Fruit fly (Drosophila melanogaster) whole organism, larva: Measurements from ENCODE around the gene CG9593.

ENCODE experiments used
- noc ChIP-seq: fragments of 200-800 bp; sonication (Bioruptor generic); optimal IDR thresholded peaks from 3 replicates; lab custom pipeline; 2019; ENCODE audit warnings: missing biosample characterization, mild to moderate bottlenecking, missing genetic modification characterization, moderate library complexity

The CG9593 gene

DNA sequence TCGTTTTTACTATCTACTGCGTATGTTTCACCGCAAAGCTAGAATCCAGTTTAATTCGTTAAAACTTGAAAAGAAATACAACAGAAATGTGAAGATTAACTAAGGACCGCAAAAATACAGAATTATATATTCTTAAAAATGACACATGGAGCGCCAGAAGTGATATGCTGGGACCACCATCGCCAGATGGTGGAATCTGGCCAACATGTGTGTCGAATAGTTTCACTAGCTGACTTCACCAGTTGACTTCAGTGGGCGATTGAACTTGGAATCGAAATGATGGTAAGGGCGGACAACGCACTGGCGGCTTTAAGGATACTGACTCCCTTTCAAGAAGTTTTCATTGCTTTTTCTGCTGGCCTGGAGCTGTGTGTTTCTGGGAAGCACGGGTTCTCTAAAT is at the start of gene CG9593:
Gene CG9593, plus strand, starts transcription at position 270 of the 400 bp plus-strand sequence.
- TF ChIP-seq noc (tag; lab: Kevin White, UChicago): no peak

DNA sequence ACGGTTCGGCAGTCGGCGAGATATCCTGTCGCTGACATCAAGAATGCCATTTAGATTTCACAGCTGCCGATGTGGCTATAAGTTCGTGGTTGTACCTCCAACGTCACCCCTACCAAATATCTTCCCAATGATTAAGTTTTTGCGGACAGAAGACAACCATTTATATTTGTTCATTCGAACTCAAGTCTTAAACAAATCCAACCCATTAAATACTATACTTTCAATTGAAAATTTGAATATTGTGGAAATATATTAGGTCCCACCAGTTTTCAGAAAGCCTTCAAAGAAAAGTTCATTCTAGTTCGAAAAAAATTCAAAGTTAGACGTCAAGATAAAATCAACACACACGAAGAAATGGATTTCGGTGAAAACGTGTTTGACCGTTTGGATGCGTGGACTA is 39.3 kb upstream of the CG9593 start, which contains the start of gene CG12784:
Gene CG12784, plus strand, starts transcription at position 301 of the 400 bp plus-strand sequence.
- TF ChIP-seq noc (tag; lab: Kevin White, UChicago): no peak

DNA sequence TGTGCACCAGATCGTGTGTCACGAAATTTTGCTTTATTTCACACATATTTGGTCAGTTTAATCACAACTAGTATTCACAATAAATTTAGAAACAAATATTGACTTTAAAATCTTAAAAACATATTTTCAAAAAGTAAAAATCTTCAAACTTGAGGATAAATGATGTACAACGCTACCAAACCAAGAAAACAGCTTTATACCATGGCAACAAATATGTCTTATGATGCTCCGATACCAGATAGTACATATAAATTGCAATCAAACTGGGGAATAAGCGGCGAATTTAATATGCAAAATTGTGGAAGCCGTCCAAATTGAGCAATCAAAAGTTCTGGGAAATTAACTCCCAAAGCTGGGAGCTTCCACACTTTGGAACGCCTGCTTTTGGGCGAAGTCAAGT is 34.7 kb upstream of the CG9593 start, which contains the start of gene CG5623:
Gene CG5623, minus strand, starts transcription at position 101 of the 400 bp plus-strand sequence.
- no peak for TF ChIP-seq noc (tag; lab: Kevin White, UChicago)

DNA sequence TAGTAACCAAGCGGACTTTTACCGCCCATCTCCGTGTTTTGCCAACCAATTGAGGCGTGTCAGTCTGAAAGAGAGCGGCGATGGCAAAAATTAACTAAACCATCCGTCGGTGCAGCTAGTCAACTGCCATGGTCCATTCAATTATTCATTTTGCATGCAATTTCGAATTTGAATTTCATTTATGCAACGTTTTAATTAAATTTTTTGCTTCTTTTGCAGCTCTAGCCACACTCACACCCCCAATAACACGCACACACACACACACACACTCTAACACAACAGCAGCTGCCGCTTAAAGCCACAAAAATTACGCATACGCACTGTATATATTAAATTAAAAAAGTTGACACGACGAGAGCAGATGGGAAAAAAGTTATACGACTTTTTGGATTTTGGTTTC is 33.2 kb upstream of the CG9593 start:
- TF ChIP-seq noc (tag; lab: Kevin White, UChicago): no peak

DNA sequence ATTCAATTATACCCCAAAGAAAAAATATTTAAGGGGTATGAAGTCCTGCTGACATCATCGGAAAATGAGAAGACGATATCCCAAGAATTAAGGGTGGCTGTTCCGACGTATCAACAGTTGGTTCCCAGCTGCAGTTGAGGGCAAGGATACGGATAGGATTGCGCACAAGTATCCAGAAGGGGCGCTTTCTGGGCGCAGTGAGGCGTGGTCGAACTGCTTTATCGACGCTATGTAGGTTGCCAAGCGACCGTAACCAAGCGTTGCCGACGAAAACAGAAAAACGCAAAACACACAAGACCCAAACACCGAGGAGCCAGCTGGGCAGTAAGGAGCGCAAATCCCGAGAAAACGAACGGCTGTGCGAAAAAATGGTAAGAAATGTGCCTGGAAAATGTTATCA is 27.9 kb upstream of the CG9593 start, which contains the start of gene Ttc26:
Gene Ttc26, plus strand, starts transcription at position 289 of the 400 bp plus-strand sequence.
- no peak for TF ChIP-seq noc (tag; lab: Kevin White, UChicago)

DNA sequence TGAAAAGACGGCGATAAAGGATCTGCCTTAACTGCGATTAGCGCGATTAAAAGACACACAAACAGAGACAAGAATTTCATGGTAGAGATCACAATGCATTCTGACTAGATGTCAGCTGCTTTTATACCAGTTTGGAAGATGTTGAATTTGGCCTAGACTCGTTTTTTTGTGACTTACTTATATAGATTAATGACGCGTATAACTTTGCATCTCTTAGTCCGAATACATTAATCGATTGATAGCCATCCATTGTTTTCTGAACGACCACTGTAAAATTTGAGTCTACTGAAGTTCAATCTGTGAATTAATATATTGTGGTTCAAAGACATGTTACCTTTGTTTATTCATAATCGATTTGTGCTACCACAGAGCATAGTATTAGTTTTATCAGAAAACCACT is 26.8 kb upstream of the CG9593 start, which contains the start of gene CG45207:
Gene CG45207, minus strand, starts transcription at position 101 of the 400 bp plus-strand sequence.
- TF ChIP-seq noc (tag; lab: Kevin White, UChicago): no peak

DNA sequence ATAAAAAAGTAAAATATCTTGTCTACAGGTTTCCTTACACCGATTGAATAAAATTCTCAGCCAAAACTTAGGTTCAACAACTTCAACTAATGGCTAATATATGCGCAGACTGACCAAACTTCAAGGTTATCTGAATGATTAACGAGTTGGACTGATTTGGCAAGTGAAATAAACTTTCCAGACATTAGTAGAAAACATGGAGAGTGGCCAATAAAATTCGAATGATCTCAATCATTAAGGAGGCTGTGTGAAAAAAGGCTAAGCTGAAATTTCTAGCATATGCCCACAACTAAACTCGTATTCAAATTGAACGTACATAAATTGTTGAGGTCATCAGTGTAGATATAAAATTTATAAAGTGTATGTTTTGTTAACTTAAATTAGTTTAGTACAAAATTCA is 22.6 kb upstream of the CG9593 start, which contains the start of gene CG5614:
Gene CG5614, plus strand, starts transcription at position 301 of the 400 bp plus-strand sequence.
- TF ChIP-seq noc (tag; lab: Kevin White, UChicago): no peak

DNA sequence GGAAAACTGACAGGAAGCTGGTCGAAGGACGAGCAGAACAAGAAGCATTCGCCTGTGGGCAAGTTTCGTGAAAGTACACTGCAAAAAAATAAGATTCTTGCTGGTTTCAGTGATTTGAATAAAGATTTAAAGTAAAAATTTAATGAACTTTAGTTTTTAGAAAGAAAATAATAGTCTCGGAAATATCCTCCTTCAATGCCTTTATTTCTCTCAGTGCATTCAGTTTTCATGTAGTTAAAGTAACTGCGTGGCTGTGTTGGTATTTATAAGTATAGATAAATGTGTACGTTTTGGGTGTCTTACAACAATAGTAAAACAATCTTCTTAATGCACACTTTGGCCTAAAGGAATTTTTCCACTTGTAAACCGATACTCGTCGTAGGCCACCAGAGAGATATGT is 17.8 kb upstream of the CG9593 start:
- no peak for TF ChIP-seq noc (tag; lab: Kevin White, UChicago)

DNA sequence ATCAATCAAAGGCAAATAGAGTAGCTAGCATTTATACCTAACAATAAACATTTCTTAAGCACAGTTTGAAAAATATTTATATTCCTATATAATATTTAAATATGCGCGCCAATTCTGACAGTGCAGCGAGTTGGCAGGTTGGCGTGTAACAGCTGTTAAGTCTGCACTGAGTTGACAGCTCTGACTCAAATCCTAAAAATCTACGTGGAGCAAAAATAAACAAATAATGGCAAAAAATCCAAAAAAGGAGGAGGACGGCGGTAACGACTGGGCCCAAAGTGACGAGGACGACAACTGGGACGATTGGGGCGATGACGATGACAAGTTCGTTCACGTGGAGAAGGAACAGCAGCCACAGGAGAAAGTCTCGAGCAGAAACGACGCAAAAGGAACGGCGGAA is 15.5 kb upstream of the CG9593 start, which contains the start of gene CG9590:
Gene CG9590, plus strand, starts transcription at position 166 of the 400 bp plus-strand sequence.
- no peak for TF ChIP-seq noc (tag; lab: Kevin White, UChicago)

DNA sequence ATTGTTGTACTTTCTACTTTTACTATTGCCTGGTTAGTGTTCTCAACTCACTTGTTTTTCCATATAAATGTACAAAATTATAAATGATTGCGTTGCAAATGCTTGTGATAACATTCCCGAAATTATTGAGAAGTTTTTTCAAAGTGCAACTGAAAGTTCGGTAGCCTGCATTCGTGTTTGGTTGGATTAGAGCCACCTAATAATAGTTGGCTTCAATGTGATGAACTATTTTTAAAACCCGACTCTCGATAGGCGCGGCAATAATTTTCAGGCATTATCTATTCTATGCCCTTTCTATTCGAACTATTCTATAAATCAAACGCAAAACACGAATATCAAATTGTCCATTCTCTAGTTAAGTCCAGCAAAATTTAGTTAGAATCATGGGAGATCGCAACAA is 13.9 kb upstream of the CG9593 start, which contains the start of gene Uros2:
Gene Uros2, plus strand, starts transcription at position 301 of the 400 bp plus-strand sequence.
- TF ChIP-seq noc (tag; lab: Kevin White, UChicago): no peak

DNA sequence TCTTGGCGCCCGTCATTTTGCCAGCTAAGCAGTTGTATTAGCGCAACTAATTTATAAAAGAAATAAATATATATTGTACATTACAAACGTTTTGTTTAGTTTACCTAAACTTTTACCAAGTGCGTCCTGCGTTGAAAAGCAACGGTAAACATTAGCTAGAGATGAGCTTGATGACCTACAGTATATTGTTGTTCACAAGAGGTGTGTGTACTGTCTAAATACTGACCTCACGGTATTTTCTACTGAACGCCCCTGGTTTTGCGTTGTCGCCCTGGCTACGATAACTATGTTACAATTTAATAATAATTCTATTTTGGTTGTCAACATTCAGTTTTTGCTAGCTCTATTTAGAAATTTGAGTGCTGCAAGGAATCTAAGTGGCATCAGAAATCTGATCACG is 9.6 kb upstream of the CG9593 start, which contains the start of gene Acyp2:
Gene Acyp2, plus strand, starts transcription at position 262 of the 400 bp plus-strand sequence.
- TF ChIP-seq noc (tag; lab: Kevin White, UChicago): no peak

DNA sequence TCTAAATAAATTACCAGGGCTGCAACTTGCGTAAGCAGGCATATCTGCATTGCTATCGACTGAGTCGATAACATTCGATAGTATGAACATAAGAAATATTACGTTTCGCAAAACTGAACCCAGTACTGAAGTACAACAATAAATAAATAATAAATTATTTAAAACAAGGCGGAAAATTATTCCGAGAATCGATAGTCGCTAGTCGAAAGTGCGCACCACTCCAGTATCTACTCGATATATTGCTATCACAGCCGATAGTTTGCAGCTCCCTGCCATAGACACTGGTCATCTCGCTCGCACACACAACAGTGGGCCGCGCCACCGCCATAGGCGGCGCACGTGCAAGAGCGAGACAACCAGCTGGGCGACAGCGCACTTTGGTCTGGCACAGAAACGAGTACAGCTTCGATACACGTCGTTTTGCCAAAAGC is 8.7 kb upstream of the CG9593 start, which contains the start of gene nsl1:
Gene nsl1, plus strand, starts transcription at position 411 of the 431 bp plus-strand sequence.
- peak; percentile 33 for TF ChIP-seq noc (tag; lab: Kevin White, UChicago)

DNA sequence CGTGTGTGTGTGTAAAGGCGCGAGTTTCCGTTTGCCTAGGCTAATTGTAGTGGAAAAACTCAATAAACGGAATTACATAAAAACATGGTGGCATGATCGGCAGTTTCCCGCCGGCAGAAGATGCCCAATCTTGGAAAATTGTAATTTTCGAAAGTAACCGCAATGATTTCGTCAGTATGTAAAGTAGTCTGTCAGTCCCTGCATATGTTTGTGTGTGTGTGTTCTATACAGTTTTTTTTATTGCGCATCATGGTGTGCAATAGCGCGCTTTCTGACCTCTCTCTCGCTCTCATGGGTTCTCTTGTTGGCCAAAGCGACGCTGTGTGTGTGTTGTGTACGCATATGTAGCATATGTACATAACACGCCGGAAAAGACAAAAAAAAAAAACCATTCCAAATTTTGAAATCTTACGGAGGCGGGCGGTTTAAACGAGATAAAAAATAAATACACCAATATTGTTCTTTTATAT is 7.8 kb upstream of the CG9593 start:
- no peak for TF ChIP-seq noc (tag; lab: Kevin White, UChicago)

DNA sequence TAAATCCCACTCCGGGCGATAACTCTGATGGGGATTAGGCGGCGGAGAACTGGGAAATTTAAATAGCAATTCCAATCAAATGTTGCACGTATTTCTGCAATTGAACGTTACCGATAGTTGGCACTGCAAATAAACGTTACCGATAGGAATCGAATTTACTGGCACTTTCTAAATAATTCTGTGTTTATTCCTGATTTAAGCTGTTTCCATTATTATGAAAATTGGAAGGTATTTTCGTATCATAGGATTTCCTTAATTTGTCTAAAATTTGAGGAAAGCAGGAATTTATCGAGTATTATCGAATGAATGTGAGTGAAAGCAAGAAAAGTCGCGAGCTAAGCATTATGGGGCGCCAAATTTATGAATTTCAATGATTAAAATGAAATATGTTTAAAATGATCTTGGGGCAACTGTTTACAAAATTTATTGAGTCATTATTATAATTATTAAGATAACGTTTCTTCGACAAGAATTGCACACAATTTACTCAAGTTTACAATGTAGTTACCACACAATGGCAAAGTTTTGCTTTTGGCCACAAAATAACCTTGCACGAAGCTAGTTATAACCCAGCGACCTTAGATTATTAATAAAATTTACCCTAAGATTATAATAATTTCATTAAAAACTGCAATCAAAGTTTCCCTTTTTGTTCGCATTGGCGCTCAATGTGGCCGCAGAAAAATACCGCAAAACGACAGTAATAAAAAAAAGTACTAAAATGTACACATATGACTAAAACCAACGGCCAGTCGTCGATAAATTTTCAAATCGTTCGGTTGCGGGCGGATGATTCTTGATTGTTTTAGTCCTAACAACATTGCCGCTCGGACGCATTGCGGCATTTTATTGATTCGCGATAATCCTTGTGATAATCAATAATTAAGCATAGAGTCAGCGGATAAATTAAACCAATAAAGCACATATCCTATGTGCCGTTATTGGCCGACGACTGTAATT is 1.7 kb downstream of the CG9593 start, which contains the start of gene alpha-Man-IIb:
Gene alpha-Man-IIb, plus strand, starts transcription at position 747 of the 960 bp plus-strand sequence.
- TF ChIP-seq noc (tag; lab: Kevin White, UChicago): no peak

DNA sequence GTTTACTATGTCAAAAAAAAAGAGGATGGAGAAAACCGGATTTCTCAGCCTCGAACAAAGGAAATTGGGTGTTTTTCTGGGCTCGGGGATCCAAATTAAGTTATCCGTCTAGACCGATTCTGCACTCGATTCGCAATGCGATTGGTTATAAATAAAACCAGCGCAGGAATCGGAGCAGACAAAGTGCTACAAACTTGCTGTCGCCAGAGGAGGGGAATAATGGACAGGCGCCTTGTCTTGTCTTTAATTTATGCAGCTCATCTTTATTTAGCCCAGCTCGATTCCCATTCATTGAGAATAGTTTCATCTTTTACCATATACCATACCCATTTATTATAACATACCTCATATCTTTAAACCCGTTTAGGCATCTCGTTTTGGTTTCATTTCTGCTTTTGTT is 2.6 kb downstream of the CG9593 start:
- TF ChIP-seq noc (tag; lab: Kevin White, UChicago): no peak

DNA sequence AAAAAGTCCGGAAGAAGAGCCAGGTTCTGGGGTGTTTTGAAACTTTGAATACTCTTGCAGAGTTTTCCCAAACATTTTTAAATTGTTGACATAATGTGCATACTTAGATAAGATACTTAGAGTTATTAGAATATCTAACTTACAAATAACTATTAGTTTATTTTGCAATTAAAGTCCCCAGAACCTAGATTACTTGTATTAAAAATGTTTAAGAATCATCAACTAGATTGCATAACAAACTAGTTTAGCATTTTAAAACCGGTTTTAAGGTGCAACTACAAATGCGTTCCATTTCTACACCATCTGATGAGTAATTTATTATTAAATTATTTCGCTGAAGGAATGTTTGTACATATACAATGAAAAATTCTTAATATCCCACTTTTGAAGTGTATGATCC is 4.3 kb downstream of the CG9593 start:
- no peak for TF ChIP-seq noc (tag; lab: Kevin White, UChicago)
